Fruit fly (Drosophila melanogaster) whole organism, embryonic: Measurements from ENCODE around the gene CG11695.

Experiments
- Aef1 ChIP-seq: fragments of 200-800 bp; sonication (Bioruptor generic); IDR thresholded peaks from 3 replicates; pipeline ENCODE4 v1.3.6; 2022; ENCODE audit warnings: missing biosample characterization, missing genetic modification characterization
- Bgb ChIP-seq: fragments of 200-800 bp; sonication (Bioruptor generic); IDR thresholded peaks from 2 replicates; pipeline ENCODE4 v1.3.6; 2022; ENCODE audit warnings: missing biosample characterization, missing genetic modification characterization; ENCODE audit not compliant: partially characterized antibody
- CG10147 ChIP-seq: fragments of 200-800 bp; sonication (Bioruptor generic); optimal IDR thresholded peaks from 2 replicates; lab custom pipeline; 2019; ENCODE audit warnings: missing biosample characterization, mild to moderate bottlenecking, missing genetic modification characterization, moderate library complexity
- CG10267 ChIP-seq: fragments of 200-800 bp; sonication (Bioruptor generic); optimal IDR thresholded peaks from 2 replicates; lab custom pipeline; 2018; ENCODE audit warnings: missing biosample characterization, mild to moderate bottlenecking, missing genetic modification characterization, moderate library complexity
- CG11085 ChIP-seq: fragments of 200-800 bp; sonication (Bioruptor generic); IDR thresholded peaks from 2 replicates; pipeline ENCODE4 v1.3.6; 2022; ENCODE audit warnings: missing biosample characterization, missing genetic modification characterization
- CG12155 ChIP-seq: fragments of 200-800 bp; sonication (Bioruptor generic); optimal IDR thresholded peaks from 3 replicates; lab custom pipeline; 2016; ENCODE audit warnings: missing biosample characterization, missing genetic modification characterization
- CG1233 ChIP-seq: fragments of 200-800 bp; sonication (Bioruptor generic); optimal IDR thresholded peaks from 4 replicates; lab custom pipeline; 2018; ENCODE audit warnings: missing biosample characterization, mild to moderate bottlenecking, missing genetic modification characterization
- CG13775 ChIP-seq: fragments of 200-800 bp; sonication (Bioruptor generic); optimal IDR thresholded peaks from 3 replicates; lab custom pipeline; 2017; ENCODE audit warnings: missing biosample characterization, mild to moderate bottlenecking, missing genetic modification characterization
- CG14441 ChIP-seq: fragments of 200-800 bp; sonication (Bioruptor generic); IDR thresholded peaks from 2 replicates; pipeline ENCODE4 v1.3.6; 2022; ENCODE audit warnings: missing biosample characterization, missing genetic modification characterization
- CG17829 ChIP-seq: fragments of 200-800 bp; optimal IDR thresholded peaks from 2 replicates; lab custom pipeline; 2019; ENCODE audit warnings: missing biosample characterization, mild to moderate bottlenecking, missing genetic modification characterization, moderate library complexity
- CG17912 ChIP-seq: fragments of 200-800 bp; sonication (Bioruptor generic); optimal IDR thresholded peaks from 2 replicates; lab custom pipeline; 2018; ENCODE audit warnings: missing biosample characterization, mild to moderate bottlenecking, missing genetic modification characterization
- CG2116 ChIP-seq: fragments of 200-800 bp; sonication (Bioruptor generic); optimal IDR thresholded peaks from 3 replicates; lab custom pipeline; 2018; ENCODE audit warnings: missing biosample characterization, mild to moderate bottlenecking, missing genetic modification characterization
- CG2712 ChIP-seq: fragments of 200-800 bp; optimal IDR thresholded peaks from 3 replicates; lab custom pipeline; 2019; ENCODE audit warnings: missing biosample characterization, mild to moderate bottlenecking, missing genetic modification characterization, moderate library complexity
- CG30020 ChIP-seq: fragments of 200-800 bp; optimal IDR thresholded peaks from 2 replicates; lab custom pipeline; 2019; ENCODE audit warnings: missing biosample characterization, mild to moderate bottlenecking, missing genetic modification characterization, moderate library complexity
- CG31224 ChIP-seq: fragments of 200-800 bp; sonication (Bioruptor generic); IDR thresholded peaks from 2 replicates; pipeline ENCODE4 v1.3.6; 2022; ENCODE audit warnings: missing biosample characterization, missing genetic modification characterization
- CG32532 ChIP-seq: fragments of 200-800 bp; sonication (Bioruptor generic); IDR thresholded peaks from 2 replicates; pipeline ENCODE4 v1.3.6; 2022; ENCODE audit warnings: missing biosample characterization, missing genetic modification characterization
- CG32772 ChIP-seq: fragments of 200-800 bp; sonication (Bioruptor generic); IDR thresholded peaks from 2 replicates; pipeline ENCODE4 v1.3.6; 2022; ENCODE audit warnings: missing biosample characterization, missing genetic modification characterization
- CG6813 ChIP-seq: fragments of 200-800 bp; sonication (Bioruptor generic); optimal IDR thresholded peaks from 2 replicates; lab custom pipeline; 2017; ENCODE audit warnings: missing biosample characterization, missing genetic modification characterization, mild to moderate bottlenecking, moderate library complexity, missing genetic modification reagents
- CG8290 ChIP-seq, 3 experiments: fragments of 200-800 bp; sonication (Bioruptor generic); optimal IDR thresholded peaks; 2 replicates each; lab custom pipeline; 2016 to 2019; ENCODE audit warnings: missing biosample characterization in 3 of 3, missing genetic modification characterization in 3 of 3, mild to moderate bottlenecking in 2 of 3, moderate library complexity in 1 of 3
- CG9727 ChIP-seq: fragments of 200-800 bp; sonication (Bioruptor generic); optimal IDR thresholded peaks from 3 replicates; lab custom pipeline; 2017; ENCODE audit warnings: missing biosample characterization, mild to moderate bottlenecking, missing genetic modification characterization
- CG9876 ChIP-seq: fragments of 200-800 bp; sonication (Bioruptor generic); optimal IDR thresholded peaks from 2 replicates; lab custom pipeline; 2016; ENCODE audit warnings: missing biosample characterization, missing genetic modification characterization
- D19A ChIP-seq: fragments of 200-800 bp; optimal IDR thresholded peaks from 3 replicates; lab custom pipeline; 2019; ENCODE audit warnings: missing biosample characterization, mild to moderate bottlenecking, missing genetic modification characterization, moderate library complexity
- Dbx ChIP-seq: fragments of 200-800 bp; sonication (Bioruptor generic); IDR thresholded peaks from 3 replicates; pipeline ENCODE4 v1.3.6; 2022; ENCODE audit warnings: missing biosample characterization, missing genetic modification characterization
- E2f2 ChIP-seq: fragments of 200-800 bp; sonication (Bioruptor generic); IDR thresholded peaks from 2 replicates; pipeline ENCODE4 v1.3.6; 2022; ENCODE audit warnings: missing biosample characterization, missing genetic modification characterization
- GATAe ChIP-seq: fragments of 200-800 bp; sonication (Bioruptor generic); conservative IDR thresholded peaks from 2 replicates; pipeline ENCODE4 v1.3.6; 2022; ENCODE audit warnings: missing biosample characterization, missing genetic modification characterization
- PHDP ChIP-seq: fragments of 200-800 bp; sonication (Bioruptor generic); optimal IDR thresholded peaks from 3 replicates; lab custom pipeline; 2018; ENCODE audit warnings: missing biosample characterization, mild to moderate bottlenecking, missing genetic modification characterization, moderate library complexity
- Ravus ChIP-seq: fragments of 200-800 bp; sonication (Bioruptor generic); IDR thresholded peaks from 2 replicates; pipeline ENCODE4 v1.3.6; 2022; ENCODE audit warnings: missing biosample characterization, missing genetic modification characterization
- Rfx ChIP-seq: fragments of 200-800 bp; sonication (Bioruptor generic); IDR thresholded peaks from 2 replicates; pipeline ENCODE4 v1.3.6; 2022; ENCODE audit warnings: missing biosample characterization, missing genetic modification characterization
- Sry-δ ChIP-seq: fragments of 200-800 bp; sonication (Bioruptor generic); optimal IDR thresholded peaks from 2 replicates; lab custom pipeline; 2016; ENCODE audit warnings: missing biosample characterization, missing genetic modification characterization
- Usf ChIP-seq: fragments of 200-800 bp; sonication (Bioruptor generic); optimal IDR thresholded peaks from 2 replicates; lab custom pipeline; 2017; ENCODE audit warnings: missing genotype, missing biosample characterization, missing genetic modification characterization
- abd-A ChIP-seq: fragments of 200-800 bp; sonication (Bioruptor generic); optimal IDR thresholded peaks from 3 replicates; lab custom pipeline; 2019; ENCODE audit warnings: missing biosample characterization, mild to moderate bottlenecking, missing genetic modification characterization, moderate library complexity
- al ChIP-seq: fragments of 200-800 bp; sonication (Bioruptor generic); IDR thresholded peaks from 2 replicates; pipeline ENCODE4 v1.3.6; 2022; ENCODE audit warnings: missing biosample characterization, missing genetic modification characterization
- amos ChIP-seq: fragments of 200-800 bp; sonication (Bioruptor generic); IDR thresholded peaks from 2 replicates; pipeline ENCODE4 v1.3.6; 2022; ENCODE audit warnings: missing biosample characterization, missing genetic modification characterization; ENCODE audit not compliant: partially characterized antibody
- bcd ChIP-seq: fragments of 200-800 bp; sonication (Bioruptor generic); optimal IDR thresholded peaks from 2 replicates; lab custom pipeline; 2017; ENCODE audit warnings: missing biosample characterization, mild to moderate bottlenecking, missing genetic modification characterization
- h ChIP-seq: fragments of >200 bp; optimal IDR thresholded peaks from 2 replicates; lab custom pipeline; 2017
- insv ChIP-seq, 2 experiments: fragments of 200-800 bp; sonication (Bioruptor generic); optimal IDR thresholded peaks; 3 replicates each; lab custom pipeline; 2016 to 2018; ENCODE audit warnings: missing biosample characterization in 2 of 2, missing genetic modification characterization in 2 of 2
- jumu ChIP-seq: fragments of 200-800 bp; sonication (Bioruptor generic); optimal IDR thresholded peaks from 3 replicates; lab custom pipeline; 2016; ENCODE audit warnings: missing biosample characterization, missing genetic modification characterization
- kah ChIP-seq: fragments of 200-800 bp; sonication (Bioruptor generic); optimal IDR thresholded peaks from 2 replicates; lab custom pipeline; 2018; ENCODE audit warnings: missing biosample characterization, mild to moderate bottlenecking, missing genetic modification characterization
- kni ChIP-seq: fragments of 200-800 bp; sonication (Bioruptor generic); optimal IDR thresholded peaks from 3 replicates; lab custom pipeline; 2017; ENCODE audit warnings: mild to moderate bottlenecking, missing biosample characterization, missing genetic modification reagents, missing genetic modification characterization
- lmd ChIP-seq: fragments of 200-800 bp; sonication (Bioruptor generic); IDR thresholded peaks from 2 replicates; pipeline ENCODE4 v1.3.6; 2022; ENCODE audit warnings: missing biosample characterization, missing genetic modification characterization
- mam ChIP-seq: fragments of 200-800 bp; sonication (Bioruptor generic); optimal IDR thresholded peaks from 3 replicates; lab custom pipeline; 2016; ENCODE audit warnings: missing biosample characterization, missing genetic modification characterization
- mirr ChIP-seq: fragments of 200-800 bp; sonication (Bioruptor generic); optimal IDR thresholded peaks from 3 replicates; lab custom pipeline; 2018; ENCODE audit warnings: missing biosample characterization, mild to moderate bottlenecking, missing genetic modification characterization
- nerfin-2 ChIP-seq: fragments of 200-800 bp; sonication (Bioruptor generic); IDR thresholded peaks from 2 replicates; pipeline ENCODE4 v1.3.6; 2022; ENCODE audit warnings: missing biosample characterization, missing genetic modification characterization; ENCODE audit not compliant: partially characterized antibody
- nom ChIP-seq: fragments of 200-800 bp; sonication (Bioruptor generic); optimal IDR thresholded peaks from 2 replicates; lab custom pipeline; 2017; ENCODE audit warnings: missing biosample characterization, missing genetic modification characterization, mild to moderate bottlenecking, moderate library complexity, missing genetic modification reagents
- row ChIP-seq: fragments of 200-800 bp; sonication (Bioruptor generic); IDR thresholded peaks from 3 replicates; pipeline ENCODE4 v1.3.6; 2022; ENCODE audit warnings: missing biosample characterization, missing genetic modification characterization
- slp2 ChIP-seq: fragments of 200-800 bp; sonication (Bioruptor generic); optimal IDR thresholded peaks from 2 replicates; lab custom pipeline; 2016; ENCODE audit warnings: missing biosample characterization, missing genetic modification characterization
- tgo ChIP-seq: fragments of 200-800 bp; sonication (Bioruptor generic); IDR thresholded peaks from 3 replicates; pipeline ENCODE4 v1.3.6; 2022; ENCODE audit warnings: missing biosample characterization, missing genetic modification characterization
- tin ChIP-seq: fragments of 200-800 bp; sonication (Bioruptor generic); optimal IDR thresholded peaks from 3 replicates; lab custom pipeline; 2016; ENCODE audit warnings: missing biosample characterization, missing genetic modification characterization

The CG11695 gene

DNA sequence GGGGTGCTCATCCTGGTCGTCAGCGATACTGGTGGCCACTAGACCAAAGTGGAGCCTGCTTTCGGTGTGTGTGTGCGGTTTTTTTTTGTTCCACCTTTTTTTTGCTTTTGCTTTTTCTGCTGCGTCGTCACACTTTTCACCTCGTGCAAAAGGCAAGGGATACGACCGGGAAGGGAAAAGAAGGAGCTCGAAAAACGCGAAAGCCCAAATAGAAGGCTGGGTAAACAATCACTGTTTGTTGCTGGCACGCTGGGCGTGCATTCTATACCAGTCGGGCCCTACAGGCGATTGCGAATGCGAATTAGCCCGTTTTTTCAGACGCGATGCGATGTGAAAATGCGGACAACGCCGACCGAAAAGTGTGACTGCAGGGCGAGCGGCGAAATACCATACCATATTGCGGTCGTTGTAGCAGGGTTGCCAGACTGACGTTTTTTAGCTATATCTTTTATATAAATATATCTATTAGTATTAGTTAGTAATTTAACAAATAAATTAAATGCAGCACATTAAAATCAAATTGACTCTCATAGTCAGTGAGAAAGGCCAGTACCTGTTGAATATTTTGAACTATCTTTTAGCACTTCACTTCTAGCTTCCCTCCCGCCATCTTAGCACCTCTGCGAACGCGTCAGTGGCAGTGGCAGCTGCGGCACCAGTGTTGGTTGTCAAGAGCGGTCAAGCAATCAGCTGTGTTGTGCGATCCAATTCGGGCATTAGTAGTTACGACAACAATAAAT, 6.6 kb upstream of the CG11695 start, which contains the start of the genes Polr2A and CG11699 (continued):
- TF ChIP-seq CG32532 (GFP tag; lab: Robert Waterston, UW) (peak; percentile 34; the same call in 1 of the 2 replicates), CG17912 (GFP tag; lab: Kevin White, UChicago) (no peak), mam (GFP tag; lab: Kevin White, UChicago) (peak; percentile 21), CG14441 (GFP tag; lab: Robert Waterston, UW) (peak; percentile 23; the same call in 1 of the 2 replicates), CG8290 (GFP tag; optimal IDR thresholded peaks at IDR 0.05; lab: Kevin White, UChicago) (peak; percentile 25), CG8290 (tag; optimal IDR thresholded peaks at IDR 0.05; lab: Kevin White, UChicago) (peak in 1 of 2 experiments; percentile 24), CG2116 (GFP tag; lab: Kevin White, UChicago) (peak; percentile 54), Ravus (GFP tag; lab: Robert Waterston, UW) (no peak), CG30020 (peak; percentile 55), jumu (peak; percentile 34), E2f2 (GFP tag; lab: Robert Waterston, UW) (peak; percentile 56), insv (GFP tag; optimal IDR thresholded peaks at IDR 0.05; lab: Kevin White, UChicago) (peak in 1 of 2 experiments; percentile 53), nerfin-2 (no peak), CG11085 (GFP tag; lab: Robert Waterston, UW) (0 out of 2 replicates have a peak, but pooled peaks have one; percentile 32), row (GFP tag; lab: Robert Waterston, UW) (peak; percentile 87), CG32772 (GFP tag; lab: Robert Waterston, UW) (no peak), al (GFP tag; lab: Robert Waterston, UW) (peak; percentile 27; the same call in 1 of the 2 replicates), Rfx (GFP tag; lab: Robert Waterston, UW) (peak; percentile 41; the same call in 1 of the 2 replicates), CG9727 (peak; percentile 54), abd-A (tag; lab: Kevin White, UChicago) (no peak), Dbx (peak; percentile 45; the same call in 2 of the 3 replicates), kni (GFP tag; lab: Kevin White, UChicago) (peak; percentile 40), CG12155 (GFP tag; lab: Kevin White, UChicago) (peak; percentile 45), CG1233 (GFP tag; lab: Kevin White, UChicago) (peak; percentile 14), CG9876 (GFP tag; lab: Kevin White, UChicago) (no peak), mirr (no peak), h (lab: Kevin White, UChicago) (no peak), kah (GFP tag; lab: Kevin White, UChicago) (no peak), Bgb (GFP tag; lab: Robert Waterston, UW) (peak; percentile 31; the same call in 1 of the 2 replicates), CG2712 (tag; lab: Kevin White, UChicago) (peak; percentile 57), bcd (GFP tag; lab: Kevin White, UChicago) (peak; percentile 46), CG10147 (GFP tag; lab: Kevin White, UChicago) (peak; percentile 54), PHDP (no peak), CG6813 (GFP tag; lab: Kevin White, UChicago) (peak; percentile 9), lmd (GFP tag; lab: Robert Waterston, UW) (peak; percentile 54; the same call in 1 of the 2 replicates), nom (GFP tag; lab: Kevin White, UChicago) (peak; percentile 76), GATAe (GFP tag; lab: Robert Waterston, UW) (no peak), Aef1 (GFP tag; lab: Robert Waterston, UW) (peak; percentile 38; the same call in 2 of the 3 replicates), CG31224 (peak; percentile 50; the same call in 1 of the 2 replicates), slp2 (GFP tag; lab: Kevin White, UChicago) (no peak), Usf (GFP tag; lab: Kevin White, UChicago) (peak; percentile 20), tgo (GFP tag; lab: Robert Waterston, UW) (peak; percentile 41; the same call in 1 of the 3 replicates), Sry-δ (GFP tag; lab: Kevin White, UChicago) (peak; percentile 2), CG17829 (tag; lab: Kevin White, UChicago) (peak; percentile 60), CG13775 (peak; percentile 64), CG10267 (tag; lab: Kevin White, UChicago) (peak; percentile 93), amos (GFP tag; lab: Robert Waterston, UW) (peak; percentile 27; the same call in 1 of the 2 replicates), D19A (tag; lab: Kevin White, UChicago) (peak; percentile 29), tin (GFP tag; lab: Kevin White, UChicago) (peak; percentile 19)
